Worm (Caenorhabditis elegans) whole organism, late embryonic: ENCODE data around the gene lys-8.

ENCODE experiments used
- C38D4.7 ChIP-seq: fragments of 200-800 bp; sonication (Bioruptor generic); optimal IDR thresholded peaks from 2 replicates; lab custom pipeline; 2018; ENCODE audit warnings: mild to moderate bottlenecking, missing genetic modification characterization, moderate library complexity, missing compliant biosample characterization
- K02D7.2 ChIP-seq: sonication (generic microtip); optimal IDR thresholded peaks from 2 replicates; lab custom pipeline; 2017; ENCODE audit warnings: mild to moderate bottlenecking, missing genetic modification characterization, missing compliant biosample characterization
- ahr-1 ChIP-seq: sonication (generic microtip); optimal IDR thresholded peaks from 2 replicates; lab custom pipeline; 2016; ENCODE audit warnings: missing genetic modification characterization, missing compliant biosample characterization
- ama-1 ChIP-seq: fragments of 150-350 bp; optimal IDR thresholded peaks from 2 replicates; lab custom pipeline; 2014
- ceh-14 ChIP-seq: sonication (generic microtip); optimal IDR thresholded peaks from 2 replicates; lab custom pipeline; 2016; ENCODE audit warnings: missing genotype, missing genetic modification characterization, missing compliant biosample characterization
- ceh-19 ChIP-seq: fragments of 200-800 bp; sonication (Bioruptor generic); optimal IDR thresholded peaks from 2 replicates; lab custom pipeline; 2018; ENCODE audit warnings: mild to moderate bottlenecking, missing genetic modification characterization, missing compliant biosample characterization
- ceh-30 ChIP-seq: fragments of 150-350 bp; optimal IDR thresholded peaks from 2 replicates; lab custom pipeline; 2014; ENCODE audit warnings: missing biosample characterization, missing genetic modification characterization
- ceh-31 ChIP-seq: sonication (generic microtip); optimal IDR thresholded peaks from 2 replicates; lab custom pipeline; 2016; ENCODE audit warnings: missing genetic modification characterization, missing compliant biosample characterization
- ceh-34 ChIP-seq: sonication (generic microtip); optimal IDR thresholded peaks from 2 replicates; lab custom pipeline; 2016; ENCODE audit warnings: mild to moderate bottlenecking, missing genetic modification characterization, missing compliant biosample characterization
- ceh-45 ChIP-seq: fragments of 200-800 bp; sonication (Bioruptor generic); IDR thresholded peaks from 2 replicates; pipeline ENCODE4 v1.3.6; 2022; ENCODE audit warnings: missing genetic modification reagents, missing genetic modification characterization, missing compliant biosample characterization
- ceh-48 ChIP-seq: sonication (generic microtip); optimal IDR thresholded peaks from 2 replicates; lab custom pipeline; 2016; ENCODE audit warnings: missing genetic modification characterization, inconsistent platforms, missing compliant biosample characterization
- ceh-6 ChIP-seq: fragments of 200-800 bp; sonication (Bioruptor generic); optimal IDR thresholded peaks from 2 replicates; lab custom pipeline; 2018; ENCODE audit warnings: mild to moderate bottlenecking, missing genetic modification characterization, missing compliant biosample characterization
- elt-4 ChIP-seq: sonication (generic microtip); optimal IDR thresholded peaks from 2 replicates; lab custom pipeline; 2016; ENCODE audit warnings: missing genetic modification characterization, missing compliant biosample characterization
- eyg-1 ChIP-seq: sonication (generic microtip); optimal IDR thresholded peaks from 2 replicates; lab custom pipeline; 2016; ENCODE audit warnings: missing genotype, missing genetic modification characterization, missing compliant biosample characterization
- fax-1 ChIP-seq: sonication (generic microtip); optimal IDR thresholded peaks from 2 replicates; lab custom pipeline; 2016; ENCODE audit warnings: missing genotype, missing genetic modification characterization, missing compliant biosample characterization
- fkh-6 ChIP-seq: sonication (generic microtip); optimal IDR thresholded peaks from 2 replicates; lab custom pipeline; 2016; ENCODE audit warnings: missing genetic modification characterization, missing compliant biosample characterization
- gmeb-2 ChIP-seq: sonication (generic microtip); optimal IDR thresholded peaks from 2 replicates; lab custom pipeline; 2016; ENCODE audit warnings: missing genetic modification characterization, inconsistent platforms, missing compliant biosample characterization
- hlh-13 ChIP-seq: fragments of 200-800 bp; sonication (Bioruptor generic); optimal IDR thresholded peaks from 2 replicates; lab custom pipeline; 2018; ENCODE audit warnings: mild to moderate bottlenecking, missing genetic modification characterization, missing compliant biosample characterization
- hlh-15 ChIP-seq: sonication (generic microtip); optimal IDR thresholded peaks from 2 replicates; lab custom pipeline; 2016; ENCODE audit warnings: missing genetic modification characterization, missing compliant biosample characterization
- hlh-6 ChIP-seq: sonication (generic microtip); optimal IDR thresholded peaks from 2 replicates; lab custom pipeline; 2016; ENCODE audit warnings: missing genotype, missing genetic modification characterization, missing compliant biosample characterization
- hlh-8 ChIP-seq: sonication (generic microtip); optimal IDR thresholded peaks from 2 replicates; lab custom pipeline; 2016; ENCODE audit warnings: missing genotype, missing genetic modification characterization, missing compliant biosample characterization
- lim-6 ChIP-seq: sonication (generic microtip); optimal IDR thresholded peaks from 2 replicates; lab custom pipeline; 2016; ENCODE audit warnings: missing genetic modification characterization, missing compliant biosample characterization
- madf-2 ChIP-seq: sonication (generic microtip); optimal IDR thresholded peaks from 2 replicates; lab custom pipeline; 2017; ENCODE audit warnings: missing genetic modification characterization, missing compliant biosample characterization
- npax-4 ChIP-seq: sonication (generic microtip); optimal IDR thresholded peaks from 2 replicates; lab custom pipeline; 2016; ENCODE audit warnings: missing genetic modification characterization, missing compliant biosample characterization
- pag-3 ChIP-seq: sonication (generic microtip); optimal IDR thresholded peaks from 2 replicates; lab custom pipeline; 2016; ENCODE audit warnings: missing compliant biosample characterization, missing genetic modification characterization, borderline replicate concordance
- pha-2 ChIP-seq: sonication (generic microtip); optimal IDR thresholded peaks from 2 replicates; lab custom pipeline; 2017; ENCODE audit warnings: mild to moderate bottlenecking, missing genetic modification characterization, missing compliant biosample characterization
- pha-4 ChIP-seq: fragments of 150-350 bp; optimal IDR thresholded peaks from 2 replicates; lab custom pipeline; 2018; ENCODE audit warnings: missing biosample characterization, missing genetic modification reagents, missing genetic modification characterization
- pqm-1 ChIP-seq: sonication (generic microtip); optimal IDR thresholded peaks from 2 replicates; lab custom pipeline; 2016; ENCODE audit warnings: missing genetic modification characterization, missing compliant biosample characterization
- pros-1 ChIP-seq: fragments of 150-350 bp; optimal IDR thresholded peaks from 2 replicates; lab custom pipeline; 2014; ENCODE audit warnings: missing biosample characterization, missing genetic modification reagents, missing genetic modification characterization
- ref-2 ChIP-seq: sonication (generic microtip); optimal IDR thresholded peaks from 2 replicates; lab custom pipeline; 2016; ENCODE audit warnings: missing genetic modification characterization, missing compliant biosample characterization
- sox-2 ChIP-seq: fragments of 200-800 bp; sonication (Bioruptor generic); IDR thresholded peaks from 2 replicates; pipeline ENCODE4 v1.3.6; 2022; ENCODE audit warnings: missing genetic modification reagents, missing genetic modification characterization, missing compliant biosample characterization
- syd-9 ChIP-seq: sonication (generic microtip); optimal IDR thresholded peaks from 2 replicates; lab custom pipeline; 2016; ENCODE audit warnings: mild to moderate bottlenecking, missing genetic modification characterization, moderate library complexity, missing compliant biosample characterization
- unc-3 ChIP-seq, 2 experiments: fragments of 200-800 bp in 1 of 2; sonication (Bioruptor generic) in 1 of 2; sonication (generic microtip) in 1 of 2; conservative IDR thresholded peaks in 1 of 2; optimal IDR thresholded peaks in 1 of 2; 2 replicates each; pipeline versions ENCODE4 v1.3.6 to Lab custom; 2016 to 2022; ENCODE audit warnings: missing compliant biosample characterization in 2 of 2, missing genetic modification characterization in 2 of 2, missing genetic modification reagents in 1 of 2
- unc-42 ChIP-seq: sonication (generic microtip); optimal IDR thresholded peaks from 2 replicates; lab custom pipeline; 2016; ENCODE audit warnings: missing genotype, missing genetic modification characterization, missing compliant biosample characterization
- unc-86 ChIP-seq: sonication (generic microtip); optimal IDR thresholded peaks from 2 replicates; lab custom pipeline; 2016; ENCODE audit warnings: missing genetic modification characterization, missing compliant biosample characterization
- ztf-16 ChIP-seq: sonication (generic microtip); optimal IDR thresholded peaks from 2 replicates; lab custom pipeline; 2017; ENCODE audit warnings: missing genetic modification characterization, missing compliant biosample characterization

Gene lys-8

ce11 chrII:5544145-5544515 lies 41.8 kb upstream of the lys-8 start:
- TF ChIP-seq pag-3 (no peak), gmeb-2 (tag; lab: Kevin White, UChicago) (no peak)

ce11 chrII:5544764-5545163 lies 41.2 kb upstream of the lys-8 start, which contains the start of gene ins-13:
Gene ins-13, minus strand, starts transcription at chrII:5544864.
- TF ChIP-seq ceh-31 (no peak), hlh-13 (GFP tag; lab: Kevin White, UChicago) (no peak), ceh-14 (tag; lab: Kevin White, UChicago) (no peak), unc-3 (GFP tag; conservative IDR thresholded peaks at IDR 0.05; lab: Robert Waterston, UW) (no peak), unc-3 (tag; optimal IDR thresholded peaks at IDR 0.05; lab: Kevin White, UChicago) (no peak), ztf-16 (tag; lab: Kevin White, UChicago) (no peak), unc-86 (no peak), ahr-1 (no peak), ceh-6 (GFP tag; lab: Kevin White, UChicago) (no peak), sox-2 (GFP tag; lab: Robert Waterston, UW) (no peak)

ce11 chrII:5547442-5547894 lies 38.5 kb upstream of the lys-8 start, which contains the start of gene acdh-2:
Gene acdh-2, minus strand, starts transcription at chrII:5547492.
- TF ChIP-seq lim-6 (tag; lab: Kevin White, UChicago) (no peak), eyg-1 (tag; lab: Kevin White, UChicago) (no peak)

- no peak for TF ChIP-seq elt-4 (tag; lab: Kevin White, UChicago)
- no peak for TF ChIP-seq fax-1
Measured at ce11 chrII:5549746-5550145, 36.2 kb upstream of the lys-8 start, which contains the start of gene C17C3.6. Gene C17C3.6, plus strand, starts transcription at chrII:5550046.

- TF ChIP-seq fkh-6 (tag; lab: Kevin White, UChicago) (no peak), hlh-13 (GFP tag; lab: Kevin White, UChicago) (no peak)
Measured at ce11 chrII:5551517-5551916, 34.5 kb upstream of the lys-8 start, which contains the start of gene C17C3.5. Gene C17C3.5, plus strand, starts transcription at chrII:5551817.

- TF ChIP-seq hlh-6 (no peak), ceh-45 (GFP tag; lab: Robert Waterston, UW) (no peak), pha-2 (tag; lab: Kevin White, UChicago) (no peak), ceh-6 (GFP tag; lab: Kevin White, UChicago) (no peak), syd-9 (no peak), gmeb-2 (tag; lab: Kevin White, UChicago) (no peak), ceh-30 (no peak), fax-1 (no peak), sox-2 (GFP tag; lab: Robert Waterston, UW) (no peak), npax-4 (no peak), ceh-14 (tag; lab: Kevin White, UChicago) (no peak), C38D4.7 (GFP tag; lab: Kevin White, UChicago) (no peak)
Measured at ce11 chrII:5553531-5553930, 32.4 kb upstream of the lys-8 start.

ce11 chrII:5554317-5554716 lies 31.7 kb upstream of the lys-8 start, which contains the start of gene ins-12:
Gene ins-12, plus strand, starts transcription at chrII:5554617.
- TF ChIP-seq ahr-1 = no peak
- TF ChIP-seq ceh-6 (GFP tag; lab: Kevin White, UChicago) = no peak
- no peak for TF ChIP-seq unc-86
- TF ChIP-seq hlh-8 (tag; lab: Kevin White, UChicago) = no peak
- no peak for TF ChIP-seq madf-2 (tag; lab: Kevin White, UChicago)
- no peak for TF ChIP-seq ceh-48 (tag; lab: Kevin White, UChicago)
- no peak for TF ChIP-seq pha-4 (tag; lab: Kevin White, UChicago)
- TF ChIP-seq pha-2 (tag; lab: Kevin White, UChicago) = no peak

ce11 chrII:5554788-5555187 lies 31.2 kb upstream of the lys-8 start:
- TF ChIP-seq fax-1 (no peak), ceh-30 (no peak), hlh-8 (tag; lab: Kevin White, UChicago) (no peak), K02D7.2 (tag; lab: Kevin White, UChicago) (no peak), ceh-34 (tag; lab: Kevin White, UChicago) (no peak), gmeb-2 (tag; lab: Kevin White, UChicago) (no peak), ref-2 (no peak), unc-3 (GFP tag; conservative IDR thresholded peaks at IDR 0.05; lab: Robert Waterston, UW) (no peak), unc-3 (tag; optimal IDR thresholded peaks at IDR 0.05; lab: Kevin White, UChicago) (no peak), ama-1 (lab: Kevin White, UChicago) (no peak), pqm-1 (no peak), npax-4 (no peak), ceh-19 (GFP tag; lab: Kevin White, UChicago) (no peak), pros-1 (tag; lab: Kevin White, UChicago) (no peak), ahr-1 (no peak), hlh-15 (no peak), pag-3 (no peak), unc-42 (tag; lab: Kevin White, UChicago) (no peak)
